Worm (Caenorhabditis elegans) whole organism, L3 larva: ENCODE results near the gene kup-1.
A peak's percentile ranks its signal among the peaks of the same experiment; 100 is the strongest.

Experiments used
- aly-2 ChIP-seq: fragments of 150-350 bp; optimal IDR thresholded peaks from 2 replicates; lab custom pipeline; 2014; ENCODE audit warnings: missing biosample characterization, missing genetic modification characterization
- ceh-28 ChIP-seq: fragments of 150-350 bp; optimal IDR thresholded peaks from 2 replicates; lab custom pipeline; 2014; ENCODE audit warnings: missing biosample characterization, missing genetic modification reagents, missing genetic modification characterization
- fos-1 ChIP-seq: fragments of 150-350 bp; optimal IDR thresholded peaks from 2 replicates; lab custom pipeline; 2014; ENCODE audit warnings: missing biosample characterization, missing genetic modification characterization
- jun-1 ChIP-seq: fragments of 150-350 bp; optimal IDR thresholded peaks from 2 replicates; lab custom pipeline; 2014; ENCODE audit warnings: missing biosample characterization, missing genetic modification reagents, missing genetic modification characterization
- lin-39 ChIP-seq: fragments of 150-350 bp; optimal IDR thresholded peaks from 2 replicates; lab custom pipeline; 2018; ENCODE audit warnings: missing biosample characterization, missing genetic modification reagents, missing genetic modification characterization
- pqm-1 ChIP-seq: fragments of 150-350 bp; optimal IDR thresholded peaks from 2 replicates; lab custom pipeline; 2017; ENCODE audit warnings: missing biosample characterization, missing genetic modification characterization, inconsistent platforms
- unc-62 ChIP-seq: fragments of 150-350 bp; sonication (generic microtip); optimal IDR thresholded peaks from 4 replicates; lab custom pipeline; 2014; ENCODE audit warnings: missing biosample characterization, missing genetic modification reagents, missing genetic modification characterization
- ztf-11 ChIP-seq: fragments of 150-350 bp; optimal IDR thresholded peaks from 2 replicates; lab custom pipeline; 2014; ENCODE audit warnings: missing biosample characterization, missing genetic modification characterization

DNA sequence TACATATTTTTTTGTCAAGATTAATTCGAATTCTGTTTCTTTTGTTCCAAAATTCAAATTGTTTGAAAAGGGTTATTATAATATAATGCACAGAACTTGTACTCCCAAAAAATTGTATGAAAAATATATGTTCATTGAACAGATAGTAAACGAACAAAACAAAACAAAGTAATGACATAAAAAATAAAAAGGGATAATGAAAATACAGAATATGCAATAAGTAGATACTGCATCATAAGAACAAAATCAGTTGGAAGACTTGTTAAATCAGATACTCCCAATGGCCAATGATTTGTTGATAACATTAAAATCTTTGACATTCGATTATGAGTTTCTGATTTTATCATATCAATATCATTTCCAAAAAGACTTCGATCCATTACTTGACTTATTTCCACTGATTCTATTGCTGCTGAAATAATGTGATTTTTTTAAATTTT, 36.2 kb downstream of the kup-1 start:
- TF ChIP-seq aly-2 (tag; lab: Kevin White, UChicago) (peak; percentile 77), ztf-11 (no peak), fos-1 (tag; lab: Kevin White, UChicago) (peak; percentile 1), ceh-28 (tag; lab: Kevin White, UChicago) (peak; percentile 43), lin-39 (no peak), pqm-1 (no peak), jun-1 (tag; lab: Kevin White, UChicago) (peak; percentile 4), unc-62 (GFP tag; lab: Kevin White, UChicago) (no peak)
